Worm (Caenorhabditis elegans) whole organism, L1 larva: ENCODE data around the gene acs-2.

Experiments used
- C34B4.2 ChIP-seq: sonication (generic microtip); optimal IDR thresholded peaks from 2 replicates; lab custom pipeline; 2017; ENCODE audit warnings: mild to moderate bottlenecking, missing genetic modification characterization, missing compliant biosample characterization
- aly-2 ChIP-seq: fragments of 150-350 bp; optimal IDR thresholded peaks from 2 replicates; lab custom pipeline; 2014; ENCODE audit warnings: missing biosample characterization, missing genetic modification characterization
- ama-1 ChIP-seq: fragments of 150-350 bp; optimal IDR thresholded peaks from 2 replicates; lab custom pipeline; 2014
- blmp-1 ChIP-seq: fragments of 150-350 bp; optimal IDR thresholded peaks from 2 replicates; lab custom pipeline; 2014; ENCODE audit warnings: missing biosample characterization, missing genetic modification characterization
- ceh-63 ChIP-seq: fragments of 200-800 bp; sonication (Bioruptor generic); optimal IDR thresholded peaks from 2 replicates; lab custom pipeline; 2018; ENCODE audit warnings: mild to moderate bottlenecking, missing genetic modification characterization, missing compliant biosample characterization
- dpl-1 ChIP-seq, 3 experiments: fragments of 150-350 bp in 2 of 3; sonication (generic microtip) in 1 of 3; optimal IDR thresholded peaks; 2 replicates each; lab custom pipeline; 2014 to 2017; ENCODE audit warnings: missing biosample characterization in 3 of 3, missing genetic modification characterization in 3 of 3, missing genetic modification reagents in 3 of 3
- dsc-1 ChIP-seq: sonication (generic microtip); optimal IDR thresholded peaks from 2 replicates; lab custom pipeline; 2016; ENCODE audit warnings: mild to moderate bottlenecking, missing genetic modification characterization, missing compliant biosample characterization
- efl-1 ChIP-seq, 4 experiments: fragments of 150-350 bp; optimal IDR thresholded peaks in 3 of 4; peaks in 1 of 4; 1 replicate in 1 of 4; 2 replicates in 3 of 4; lab custom pipeline; 2014; ENCODE audit warnings: missing biosample characterization in 2 of 4, missing genetic modification characterization in 2 of 4, missing genetic modification reagents in 2 of 4
- efl-3 ChIP-seq: fragments of 200-800 bp; sonication (Bioruptor generic); optimal IDR thresholded peaks from 2 replicates; lab custom pipeline; 2018; ENCODE audit warnings: mild to moderate bottlenecking, missing genetic modification characterization, missing compliant biosample characterization
- egl-13 ChIP-seq: sonication (generic microtip); optimal IDR thresholded peaks from 2 replicates; lab custom pipeline; 2016; ENCODE audit warnings: missing genotype, missing genetic modification reagents, missing genetic modification characterization, missing compliant biosample characterization
- elt-3 ChIP-seq, 6 experiments: fragments of 150-350 bp in 1 of 6; sonication (generic microtip); optimal IDR thresholded peaks; 2 replicates each; lab custom pipeline; 2017 to 2018; ENCODE audit warnings: missing biosample characterization in 6 of 6, missing genetic modification characterization in 6 of 6, inconsistent platforms in 1 of 6
- ets-5 ChIP-seq: fragments of 200-800 bp; sonication (Bioruptor generic); IDR thresholded peaks from 2 replicates; pipeline ENCODE4 v1.3.6; 2022; ENCODE audit warnings: missing genetic modification characterization, missing compliant biosample characterization
- fkh-4 ChIP-seq: sonication (generic microtip); optimal IDR thresholded peaks from 2 replicates; lab custom pipeline; 2016; ENCODE audit warnings: missing compliant biosample characterization, missing genetic modification characterization, borderline replicate concordance
- fkh-8 ChIP-seq: sonication (generic microtip); optimal IDR thresholded peaks from 2 replicates; lab custom pipeline; 2016; ENCODE audit warnings: mild to moderate bottlenecking, missing genetic modification characterization, missing compliant biosample characterization
- hlh-17 ChIP-seq: fragments of 200-800 bp; sonication (Bioruptor generic); optimal IDR thresholded peaks from 2 replicates; lab custom pipeline; 2018; ENCODE audit warnings: missing genetic modification characterization, mild to moderate bottlenecking, missing compliant biosample characterization, moderate library complexity, borderline replicate concordance
- hlh-4 ChIP-seq: sonication (generic microtip); optimal IDR thresholded peaks from 2 replicates; lab custom pipeline; 2016; ENCODE audit warnings: mild to moderate bottlenecking, missing genetic modification characterization, missing compliant biosample characterization
- hpl-2 ChIP-seq: fragments of 150-350 bp; optimal IDR thresholded peaks from 2 replicates; lab custom pipeline; 2014; ENCODE audit warnings: missing biosample characterization, missing genetic modification reagents, missing genetic modification characterization
- irx-1 ChIP-seq: sonication (generic microtip); optimal IDR thresholded peaks from 2 replicates; lab custom pipeline; 2016; ENCODE audit warnings: missing genetic modification characterization, missing compliant biosample characterization
- isw-1 ChIP-seq: fragments of 200-800 bp; sonication (Bioruptor generic); IDR thresholded peaks from 2 replicates; pipeline ENCODE4 v1.3.6; 2022; ENCODE audit warnings: missing genetic modification characterization, missing compliant biosample characterization
- jun-1 ChIP-seq: fragments of 150-350 bp; optimal IDR thresholded peaks from 2 replicates; lab custom pipeline; 2014; ENCODE audit warnings: missing biosample characterization, missing genetic modification reagents, missing genetic modification characterization
- lin-15B ChIP-seq: fragments of 150-350 bp; sonication (generic microtip); optimal IDR thresholded peaks from 3 replicates; lab custom pipeline; 2014; ENCODE audit warnings: missing biosample characterization, missing genetic modification characterization
- lin-35 ChIP-seq, 2 experiments: fragments of 150-350 bp; optimal IDR thresholded peaks; 2 replicates each; lab custom pipeline; 2014; ENCODE audit warnings: missing biosample characterization in 2 of 2, missing genetic modification characterization in 2 of 2, missing genetic modification reagents in 2 of 2
- lin-39 ChIP-seq: fragments of 150-350 bp; optimal IDR thresholded peaks from 2 replicates; lab custom pipeline; 2014; ENCODE audit warnings: missing biosample characterization, missing genetic modification reagents, missing genetic modification characterization
- lir-3 ChIP-seq: sonication (generic microtip); optimal IDR thresholded peaks from 2 replicates; lab custom pipeline; 2016; ENCODE audit warnings: mild to moderate bottlenecking, missing genetic modification characterization, moderate library complexity, missing compliant biosample characterization; ENCODE audit not compliant: poor library complexity
- lsy-2 ChIP-seq, 2 experiments: fragments of 150-350 bp; optimal IDR thresholded peaks; 2 replicates each; lab custom pipeline; 2014; ENCODE audit warnings: missing biosample characterization in 2 of 2, missing genetic modification characterization in 2 of 2
- mab-9 ChIP-seq: fragments of 200-800 bp; sonication (Bioruptor generic); IDR thresholded peaks from 2 replicates; pipeline ENCODE4 v1.3.6; 2022; ENCODE audit warnings: missing genetic modification reagents, missing genetic modification characterization, missing compliant biosample characterization
- mdl-1 ChIP-seq, 2 experiments: fragments of 150-350 bp; optimal IDR thresholded peaks; 2 replicates each; lab custom pipeline; 2014 to 2017; ENCODE audit warnings: missing biosample characterization in 2 of 2, missing genetic modification characterization in 2 of 2, inconsistent platforms in 1 of 2
- mep-1 ChIP-seq: fragments of 150-350 bp; optimal IDR thresholded peaks from 2 replicates; lab custom pipeline; 2014; ENCODE audit warnings: missing biosample characterization, missing genetic modification characterization
- nhr-12 ChIP-seq: sonication (generic microtip); optimal IDR thresholded peaks from 2 replicates; lab custom pipeline; 2017; ENCODE audit warnings: missing biosample characterization, missing genetic modification characterization
- nhr-20 ChIP-seq: sonication (generic microtip); optimal IDR thresholded peaks from 2 replicates; lab custom pipeline; 2016; ENCODE audit warnings: mild to moderate bottlenecking, missing genetic modification characterization, missing compliant biosample characterization
- nhr-237 ChIP-seq: fragments of 150-350 bp; optimal IDR thresholded peaks from 2 replicates; lab custom pipeline; 2014; ENCODE audit warnings: missing biosample characterization, missing genetic modification characterization
- nhr-28 ChIP-seq: fragments of 150-350 bp; optimal IDR thresholded peaks from 2 replicates; lab custom pipeline; 2014; ENCODE audit warnings: missing biosample characterization, missing genetic modification characterization
- nhr-71 ChIP-seq: sonication (generic microtip); optimal IDR thresholded peaks from 2 replicates; lab custom pipeline; 2016; ENCODE audit warnings: mild to moderate bottlenecking, missing genetic modification characterization, moderate library complexity, missing compliant biosample characterization
- nhr-77 ChIP-seq: fragments of 150-350 bp; optimal IDR thresholded peaks from 2 replicates; lab custom pipeline; 2014; ENCODE audit warnings: missing biosample characterization, missing genetic modification characterization
- nhr-85 ChIP-seq: sonication (generic microtip); peaks from one replicate; lab custom pipeline; 2016; ENCODE audit warnings: missing genetic modification characterization, inconsistent platforms, missing compliant biosample characterization
- pag-3 ChIP-seq: sonication (generic microtip); optimal IDR thresholded peaks from 2 replicates; lab custom pipeline; 2017; ENCODE audit warnings: missing genetic modification characterization, mild to moderate bottlenecking, missing compliant biosample characterization, antibody characterized with exemption, borderline replicate concordance; ENCODE audit not compliant: insufficient read depth
- pqm-1 ChIP-seq: sonication (generic microtip); optimal IDR thresholded peaks from 3 replicates; lab custom pipeline; 2017; ENCODE audit warnings: missing biosample characterization, missing genetic modification characterization
- rnt-1 ChIP-seq: sonication (generic microtip); optimal IDR thresholded peaks from 2 replicates; lab custom pipeline; 2016; ENCODE audit warnings: mild to moderate bottlenecking, missing genetic modification characterization, moderate library complexity, missing compliant biosample characterization
- skn-1 ChIP-seq: fragments of 150-350 bp; optimal IDR thresholded peaks from 2 replicates; lab custom pipeline; 2014; ENCODE audit warnings: missing biosample characterization, missing genetic modification characterization
- snu-23 ChIP-seq: sonication (generic microtip); optimal IDR thresholded peaks from 2 replicates; lab custom pipeline; 2016; ENCODE audit warnings: missing genetic modification characterization, missing compliant biosample characterization
- sup-37 ChIP-seq: fragments of 200-800 bp; sonication (Bioruptor generic); optimal IDR thresholded peaks from 2 replicates; lab custom pipeline; 2018; ENCODE audit warnings: mild to moderate bottlenecking, missing genetic modification characterization, missing compliant biosample characterization
- tlp-1 ChIP-seq: fragments of 150-350 bp; optimal IDR thresholded peaks from 2 replicates; lab custom pipeline; 2014; ENCODE audit warnings: missing biosample characterization, missing genetic modification characterization
- unc-130 ChIP-seq: fragments of 150-350 bp; optimal IDR thresholded peaks from 2 replicates; lab custom pipeline; 2017; ENCODE audit warnings: missing biosample characterization, missing genetic modification characterization, inconsistent platforms
- unc-62 ChIP-seq: fragments of 150-350 bp; optimal IDR thresholded peaks from 2 replicates; lab custom pipeline; 2014; ENCODE audit warnings: missing biosample characterization, missing genetic modification reagents, missing genetic modification characterization
- unc-86 ChIP-seq: sonication (generic microtip); optimal IDR thresholded peaks from 2 replicates; lab custom pipeline; 2016; ENCODE audit warnings: missing genetic modification characterization, missing compliant biosample characterization
- unc-98 ChIP-seq: fragments of 200-800 bp; sonication (Bioruptor generic); IDR thresholded peaks from 2 replicates; pipeline ENCODE4 v1.3.6; 2022; ENCODE audit warnings: missing genetic modification characterization, missing compliant biosample characterization
- vab-15 ChIP-seq: sonication (generic microtip); optimal IDR thresholded peaks from 2 replicates; lab custom pipeline; 2017; ENCODE audit warnings: missing genotype, mild to moderate bottlenecking, missing genetic modification characterization, missing compliant biosample characterization
- xbp-1 ChIP-seq: sonication (generic microtip); optimal IDR thresholded peaks from 2 replicates; lab custom pipeline; 2016; ENCODE audit warnings: missing genetic modification characterization, missing compliant biosample characterization
- ztf-11 ChIP-seq, 2 experiments: sonication (generic microtip); optimal IDR thresholded peaks; 2 replicates each; lab custom pipeline; 2016 to 2017; ENCODE audit warnings: missing genetic modification characterization in 2 of 2, missing biosample characterization in 1 of 2, missing compliant biosample characterization in 1 of 2

acs-2 gene

ce11 chrV:15577395-15577896 is 10.3 kb downstream of the acs-2 start, which contains the start of gene atx-3:
Gene atx-3, minus strand, starts transcription at chrV:15577445.
- TF ChIP-seq pqm-1 (tag; lab: Kevin White, UChicago): no peak
- TF ChIP-seq elt-3 (tag; optimal IDR thresholded peaks at IDR 0.05; lab: Kevin White, UChicago): peak in 1 of 6 experiments; percentile 19
- TF ChIP-seq blmp-1 (tag; lab: Kevin White, UChicago): peak; percentile 56
- no peak for TF ChIP-seq unc-86
- peak; percentile 54 for TF ChIP-seq nhr-85 (tag; lab: Kevin White, UChicago)
- TF ChIP-seq efl-1 (optimal IDR thresholded peaks at IDR 0.05; lab: Kevin White, UChicago): no peak
- TF ChIP-seq efl-1 (GFP tag; optimal IDR thresholded peaks at IDR 0.05 in 1 of 2; lab: Kevin White, UChicago): peak in 1 of 2 experiments; percentile 4

- TF ChIP-seq unc-98 (GFP tag; lab: Robert Waterston, UW) (no peak), nhr-77 (tag; lab: Kevin White, UChicago) (no peak), ztf-11 (tag; optimal IDR thresholded peaks at IDR 0.05; lab: Kevin White, UChicago) (no peak), pag-3 (tag; lab: Kevin White, UChicago) (no peak), irx-1 (tag; lab: Kevin White, UChicago) (no peak), mep-1 (tag; lab: Kevin White, UChicago) (no peak), skn-1 (tag; lab: Kevin White, UChicago) (peak; percentile 76), hpl-2 (GFP tag; lab: Kevin White, UChicago) (no peak), ama-1 (lab: Kevin White, UChicago) (no peak), ets-5 (GFP tag; lab: Robert Waterston, UW) (no peak), mab-9 (no peak), efl-3 (GFP tag; lab: Kevin White, UChicago) (no peak), lin-35 (GFP tag; optimal IDR thresholded peaks at IDR 0.05; lab: Kevin White, UChicago) (peak; percentile 95 to 98), dsc-1 (tag; lab: Kevin White, UChicago) (no peak), C34B4.2 (tag; lab: Kevin White, UChicago) (no peak), nhr-28 (tag; lab: Kevin White, UChicago) (no peak), ceh-63 (GFP tag; lab: Kevin White, UChicago) (no peak), unc-62 (GFP tag; lab: Kevin White, UChicago) (no peak), rnt-1 (peak; percentile 59), efl-1 (optimal IDR thresholded peaks at IDR 0.05; lab: Kevin White, UChicago) (peak; percentile 44 to 94), efl-1 (GFP tag; optimal IDR thresholded peaks at IDR 0.05 in 1 of 2; lab: Kevin White, UChicago) (peak; percentile 93 to 99), dpl-1 (GFP tag; optimal IDR thresholded peaks at IDR 0.05; lab: Kevin White, UChicago) (peak; percentile 91 to 96 (median 93)), nhr-12 (tag; lab: Kevin White, UChicago) (no peak), egl-13 (tag; lab: Kevin White, UChicago) (no peak), snu-23 (peak; percentile 56), elt-3 (tag; optimal IDR thresholded peaks at IDR 0.05; lab: Kevin White, UChicago) (no peak), aly-2 (no peak), unc-86 (no peak), lin-39 (tag; lab: Kevin White, UChicago) (no peak), lir-3 (tag; lab: Kevin White, UChicago) (no peak), unc-130 (tag; lab: Kevin White, UChicago) (peak; percentile 46), hlh-17 (GFP tag; lab: Kevin White, UChicago) (no peak), nhr-20 (peak; percentile 14), vab-15 (tag; lab: Kevin White, UChicago) (no peak), tlp-1 (tag; lab: Kevin White, UChicago) (no peak), pqm-1 (tag; lab: Kevin White, UChicago) (no peak), isw-1 (GFP tag; lab: Robert Waterston, UW) (peak; percentile 40), lsy-2 (tag; optimal IDR thresholded peaks at IDR 0.05; lab: Kevin White, UChicago) (peak; percentile 67 to 80), fkh-4 (tag; lab: Kevin White, UChicago) (no peak), xbp-1 (tag; lab: Kevin White, UChicago) (peak; percentile 52), lin-15B (tag; lab: Kevin White, UChicago) (no peak), nhr-237 (tag; lab: Kevin White, UChicago) (no peak), nhr-71 (tag; lab: Kevin White, UChicago) (peak; percentile 63), hlh-4 (tag; lab: Kevin White, UChicago) (no peak), sup-37 (no peak), fkh-8 (tag; lab: Kevin White, UChicago) (no peak), mdl-1 (tag; optimal IDR thresholded peaks at IDR 0.05; lab: Kevin White, UChicago) (peak in 1 of 2 experiments; percentile 15), jun-1 (tag; lab: Kevin White, UChicago) (no peak)
These were observed 11.2 kb downstream of the acs-2 start, which contains the start of gene F28F8.9 for ce11 chrV:15578386-15578785. Gene F28F8.9, minus strand, starts transcription at chrV:15578673.
